Fruit fly (Drosophila melanogaster) whole organism, embryonic: ENCODE results near the gene Hrb27C.

ENCODE experiments used
- Ada2b ChIP-seq: fragments of 200-800 bp; sonication (Bioruptor generic); IDR thresholded peaks from 2 replicates; pipeline ENCODE4 v1.3.6; 2022; ENCODE audit warnings: missing biosample characterization, missing genetic modification characterization
- CG10321 ChIP-seq: fragments of 200-800 bp; sonication (Bioruptor generic); IDR thresholded peaks from 2 replicates; pipeline ENCODE4 v1.3.6; 2022; ENCODE audit warnings: missing biosample characterization, missing genetic modification characterization
- CG11093 ChIP-seq: fragments of 200-800 bp; sonication (Bioruptor generic); IDR thresholded peaks from 3 replicates; pipeline ENCODE4 v1.3.6; 2022; ENCODE audit warnings: missing biosample characterization, missing genetic modification characterization
- CG11398 ChIP-seq: fragments of 200-800 bp; sonication (Bioruptor generic); optimal IDR thresholded peaks from 2 replicates; lab custom pipeline; 2016; ENCODE audit warnings: missing biosample characterization, missing genetic modification characterization
- CG11456 ChIP-seq: fragments of 200-800 bp; sonication (Bioruptor generic); IDR thresholded peaks from 3 replicates; pipeline ENCODE4 v1.3.6; 2022; ENCODE audit warnings: missing biosample characterization, missing genetic modification characterization
- CG11560 ChIP-seq: fragments of 200-800 bp; sonication (Bioruptor generic); IDR thresholded peaks from 3 replicates; pipeline ENCODE4 v1.3.6; 2022; ENCODE audit warnings: missing biosample characterization, missing genetic modification characterization
- CG12071 ChIP-seq: fragments of 200-800 bp; sonication (Bioruptor generic); optimal IDR thresholded peaks from 3 replicates; lab custom pipeline; 2018; ENCODE audit warnings: missing biosample characterization, mild to moderate bottlenecking, missing genetic modification characterization
- CG12155 ChIP-seq: fragments of 200-800 bp; sonication (Bioruptor generic); optimal IDR thresholded peaks from 3 replicates; lab custom pipeline; 2016; ENCODE audit warnings: missing biosample characterization, missing genetic modification characterization
- CG13894 ChIP-seq: fragments of 200-800 bp; sonication (Bioruptor generic); optimal IDR thresholded peaks from 3 replicates; lab custom pipeline; 2018; ENCODE audit warnings: missing biosample characterization, mild to moderate bottlenecking, missing genetic modification characterization, moderate library complexity
- CG14667 ChIP-seq: fragments of 200-800 bp; sonication (Bioruptor generic); IDR thresholded peaks from 2 replicates; pipeline ENCODE4 v1.3.6; 2022; ENCODE audit warnings: missing biosample characterization, missing genetic modification characterization
- CG34376 ChIP-seq: fragments of 200-800 bp; sonication (Bioruptor generic); optimal IDR thresholded peaks from 2 replicates; lab custom pipeline; 2018; ENCODE audit warnings: missing biosample characterization, mild to moderate bottlenecking, missing genetic modification characterization
- CG3847 ChIP-seq: fragments of 200-800 bp; sonication (Bioruptor generic); IDR thresholded peaks from 2 replicates; pipeline ENCODE4 v1.3.6; 2022; ENCODE audit warnings: missing biosample characterization, missing genetic modification characterization
- CG4282 ChIP-seq: fragments of 200-800 bp; sonication (Bioruptor generic); optimal IDR thresholded peaks from 2 replicates; lab custom pipeline; 2016; ENCODE audit warnings: missing biosample characterization, missing genetic modification characterization
- CG6254 ChIP-seq: fragments of 200-800 bp; sonication (Bioruptor generic); optimal IDR thresholded peaks from 3 replicates; lab custom pipeline; 2017; ENCODE audit warnings: mild to moderate bottlenecking, missing biosample characterization, missing genetic modification reagents, missing genetic modification characterization
- CG6791 ChIP-seq: fragments of 200-800 bp; sonication (Bioruptor generic); IDR thresholded peaks from 3 replicates; pipeline ENCODE4 v1.3.6; 2022; ENCODE audit warnings: missing biosample characterization, missing genetic modification characterization; ENCODE audit not compliant: partially characterized antibody
- CG6813 ChIP-seq: fragments of 200-800 bp; sonication (Bioruptor generic); optimal IDR thresholded peaks from 2 replicates; lab custom pipeline; 2017; ENCODE audit warnings: missing biosample characterization, missing genetic modification characterization, mild to moderate bottlenecking, moderate library complexity, missing genetic modification reagents
- CG7786 ChIP-seq: fragments of 200-800 bp; sonication (Bioruptor generic); optimal IDR thresholded peaks from 2 replicates; lab custom pipeline; 2016; ENCODE audit warnings: missing biosample characterization, missing genetic modification characterization
- CG9215 ChIP-seq: fragments of 200-800 bp; sonication (Bioruptor generic); IDR thresholded peaks from 2 replicates; pipeline ENCODE4 v1.3.6; 2022; ENCODE audit warnings: missing biosample characterization, missing genetic modification characterization
- CG9437 ChIP-seq: fragments of 200-800 bp; sonication (Bioruptor generic); optimal IDR thresholded peaks from 2 replicates; lab custom pipeline; 2018; ENCODE audit warnings: missing biosample characterization, mild to moderate bottlenecking, missing genetic modification characterization
- CHES-1-like ChIP-seq: fragments of 200-800 bp; sonication (Bioruptor generic); optimal IDR thresholded peaks from 2 replicates; lab custom pipeline; 2016; ENCODE audit warnings: missing biosample characterization, missing genetic modification characterization
- Chrac-16 ChIP-seq: fragments of 200-800 bp; sonication (Bioruptor generic); optimal IDR thresholded peaks from 3 replicates; lab custom pipeline; 2016; ENCODE audit warnings: missing biosample characterization, missing genetic modification characterization
- CrebB ChIP-seq: fragments of 200-800 bp; sonication (Bioruptor generic); optimal IDR thresholded peaks from 3 replicates; lab custom pipeline; 2018; ENCODE audit warnings: missing biosample characterization, mild to moderate bottlenecking, missing genetic modification characterization
- Eip74EF ChIP-seq, 2 experiments: fragments of 200-800 bp in 1 of 2; fragments of >200 bp in 1 of 2; sonication (Bioruptor generic) in 1 of 2; optimal IDR thresholded peaks; 2 replicates each; lab custom pipeline; 2017 to 2019; ENCODE audit warnings: missing biosample characterization in 2 of 2, missing genetic modification characterization in 2 of 2, mild to moderate bottlenecking in 1 of 2, moderate library complexity in 1 of 2
- Gsc ChIP-seq: fragments of 200-800 bp; sonication (Bioruptor generic); IDR thresholded peaks from 2 replicates; pipeline ENCODE4 v1.3.6; 2022; ENCODE audit warnings: missing biosample characterization, missing genetic modification characterization
- Hand ChIP-seq: fragments of 200-800 bp; sonication (Bioruptor generic); optimal IDR thresholded peaks from 2 replicates; lab custom pipeline; 2017; ENCODE audit warnings: mild to moderate bottlenecking, missing biosample characterization, missing genetic modification reagents, missing genetic modification characterization
- Myb ChIP-seq: fragments of 200-800 bp; sonication (Bioruptor generic); optimal IDR thresholded peaks from 2 replicates; lab custom pipeline; 2016; ENCODE audit warnings: missing biosample characterization, missing genetic modification characterization
- Nf-YA ChIP-seq: fragments of 200-800 bp; sonication (Bioruptor generic); IDR thresholded peaks from 2 replicates; pipeline ENCODE4 v1.3.6; 2022; ENCODE audit warnings: missing biosample characterization, missing genetic modification characterization
- Nf-YC ChIP-seq: fragments of 200-800 bp; optimal IDR thresholded peaks from 3 replicates; lab custom pipeline; 2019; ENCODE audit warnings: missing biosample characterization, mild to moderate bottlenecking, missing genetic modification characterization, moderate library complexity
- Rx ChIP-seq: fragments of 200-800 bp; sonication (Bioruptor generic); IDR thresholded peaks from 2 replicates; pipeline ENCODE4 v1.3.6; 2022; ENCODE audit warnings: missing biosample characterization, missing genetic modification characterization
- Stat92E ChIP-seq, 3 experiments: fragments of >200 bp in 2 of 3; fragments of 200-800 bp in 1 of 3; sonication (Bioruptor generic) in 1 of 3; optimal IDR thresholded peaks; 2 replicates each; lab custom pipeline; 2017 to 2019; ENCODE audit warnings: missing biosample characterization in 3 of 3, missing genetic modification characterization in 3 of 3, mild to moderate bottlenecking in 1 of 3, moderate library complexity in 1 of 3
- TFAM ChIP-seq: fragments of 200-800 bp; sonication (Bioruptor generic); optimal IDR thresholded peaks from 2 replicates; lab custom pipeline; 2017; ENCODE audit warnings: missing biosample characterization, missing genetic modification characterization, inconsistent platforms
- eyg ChIP-seq: fragments of 200-800 bp; sonication (Bioruptor generic); optimal IDR thresholded peaks from 3 replicates; lab custom pipeline; 2016; ENCODE audit warnings: missing biosample characterization, missing genetic modification characterization
- fru ChIP-seq: fragments of >200 bp; optimal IDR thresholded peaks from 2 replicates; lab custom pipeline; 2017
- gro ChIP-seq: fragments of 200-800 bp; sonication (Bioruptor generic); optimal IDR thresholded peaks from 2 replicates; lab custom pipeline; 2016; ENCODE audit warnings: missing biosample characterization, missing genetic modification characterization
- insv ChIP-seq, 2 experiments: fragments of 200-800 bp; sonication (Bioruptor generic); optimal IDR thresholded peaks; 3 replicates each; lab custom pipeline; 2016 to 2018; ENCODE audit warnings: missing biosample characterization in 2 of 2, missing genetic modification characterization in 2 of 2
- knrl ChIP-seq: fragments of 200-800 bp; sonication (Bioruptor generic); IDR thresholded peaks from 3 replicates; pipeline ENCODE4 v1.3.6; 2022; ENCODE audit warnings: missing biosample characterization, missing genetic modification characterization; ENCODE audit not compliant: partially characterized antibody
- lab ChIP-seq: fragments of 200-800 bp; sonication (Bioruptor generic); optimal IDR thresholded peaks from 3 replicates; lab custom pipeline; 2017; ENCODE audit warnings: missing biosample characterization, missing genetic modification characterization, mild to moderate bottlenecking, moderate library complexity, missing genetic modification reagents
- luna ChIP-seq: fragments of 200-800 bp; sonication (Bioruptor generic); optimal IDR thresholded peaks from 2 replicates; lab custom pipeline; 2016; ENCODE audit warnings: missing biosample characterization, missing genetic modification characterization
- mld ChIP-seq: fragments of 200-800 bp; sonication (Bioruptor generic); IDR thresholded peaks from 3 replicates; pipeline ENCODE4 v1.3.6; 2022; ENCODE audit warnings: missing biosample characterization, missing genetic modification characterization; ENCODE audit not compliant: partially characterized antibody
- nerfin-1 ChIP-seq: fragments of 200-800 bp; sonication (Bioruptor generic); optimal IDR thresholded peaks from 3 replicates; lab custom pipeline; 2019; ENCODE audit warnings: missing biosample characterization, mild to moderate bottlenecking, missing genetic modification characterization, moderate library complexity
- oc ChIP-seq: fragments of 200-800 bp; sonication (Bioruptor generic); optimal IDR thresholded peaks from 2 replicates; lab custom pipeline; 2018; ENCODE audit warnings: missing biosample characterization, mild to moderate bottlenecking, missing genetic modification characterization, moderate library complexity
- pita ChIP-seq: fragments of 200-800 bp; sonication (Bioruptor generic); optimal IDR thresholded peaks from 2 replicates; lab custom pipeline; 2017; ENCODE audit warnings: missing biosample characterization, mild to moderate bottlenecking, missing genetic modification characterization
- pnt ChIP-seq: fragments of 200-800 bp; sonication (Bioruptor generic); optimal IDR thresholded peaks from 3 replicates; lab custom pipeline; 2016; ENCODE audit warnings: missing biosample characterization, missing genetic modification characterization
- pum ChIP-seq: fragments of 200-800 bp; sonication (Bioruptor generic); optimal IDR thresholded peaks from 2 replicates; lab custom pipeline; 2016; ENCODE audit warnings: missing biosample characterization, missing genetic modification characterization
- sd ChIP-seq: fragments of 200-800 bp; sonication (Bioruptor generic); optimal IDR thresholded peaks from 3 replicates; lab custom pipeline; 2018; ENCODE audit warnings: missing biosample characterization, mild to moderate bottlenecking, missing genetic modification characterization, moderate library complexity
- sens-2 ChIP-seq: fragments of 200-800 bp; sonication (Bioruptor generic); IDR thresholded peaks from 2 replicates; pipeline ENCODE4 v1.3.6; 2022; ENCODE audit warnings: missing biosample characterization, missing genetic modification characterization
- sim ChIP-seq: fragments of 200-800 bp; sonication (Bioruptor generic); IDR thresholded peaks from 2 replicates; pipeline ENCODE4 v1.3.6; 2022; ENCODE audit warnings: missing biosample characterization, missing genetic modification characterization
- tgo ChIP-seq: fragments of 200-800 bp; sonication (Bioruptor generic); IDR thresholded peaks from 3 replicates; pipeline ENCODE4 v1.3.6; 2022; ENCODE audit warnings: missing biosample characterization, missing genetic modification characterization
- tio ChIP-seq: fragments of 200-800 bp; sonication (Bioruptor generic); optimal IDR thresholded peaks from 2 replicates; lab custom pipeline; 2017; ENCODE audit warnings: missing biosample characterization, missing genetic modification characterization, inconsistent platforms
- unpg ChIP-seq: fragments of 200-800 bp; sonication (Bioruptor generic); optimal IDR thresholded peaks from 3 replicates; lab custom pipeline; 2018; ENCODE audit warnings: missing biosample characterization, mild to moderate bottlenecking, missing genetic modification characterization, moderate library complexity

Gene Hrb27C

dm6 chr2L:6918517-6919202, 1.8 kb upstream of the Hrb27C start, which contains the start of gene nop5 (continued):
- no peak for TF ChIP-seq CG12071
- no peak for TF ChIP-seq CG3847
- peak; percentile 81 for TF ChIP-seq CG9437 (GFP tag; lab: Kevin White, UChicago)
- peak; percentile 44 for TF ChIP-seq sd (tag; lab: Kevin White, UChicago)
- TF ChIP-seq CG12155, result peak; percentile 27
- TF ChIP-seq CG13894 (tag; lab: Kevin White, UChicago), result no peak
- peak in 1 of 3 experiments; percentile 74 for TF ChIP-seq Stat92E (GFP tag; optimal IDR thresholded peaks at IDR 0.05; lab: Kevin White, UChicago)
- no peak for TF ChIP-seq TFAM (GFP tag; lab: Kevin White, UChicago)
- no peak for TF ChIP-seq Ada2b (GFP tag; lab: Robert Waterston, UW)
- peak; percentile 56 for TF ChIP-seq Hand (GFP tag; lab: Kevin White, UChicago)
- no peak for TF ChIP-seq lab
- TF ChIP-seq CG11398 (GFP tag; lab: Kevin White, UChicago), result no peak
- TF ChIP-seq CG34376 (GFP tag; lab: Kevin White, UChicago), result peak; percentile 33
- no peak for TF ChIP-seq Gsc (GFP tag; lab: Robert Waterston, UW)
- TF ChIP-seq CG14667 (GFP tag; lab: Robert Waterston, UW), result no peak
- no peak for TF ChIP-seq sens-2
- TF ChIP-seq gro (GFP tag; lab: Kevin White, UChicago), result peak; percentile 3
- TF ChIP-seq CG6813, result no peak
- no peak for TF ChIP-seq mld
- 0 out of 3 replicates have a peak, but pooled peaks have one; percentile 31 for TF ChIP-seq CG6791 (GFP tag; lab: Robert Waterston, UW)
- TF ChIP-seq sim (GFP tag; lab: Robert Waterston, UW), result no peak
- TF ChIP-seq tgo (GFP tag; lab: Robert Waterston, UW), result no peak; the same call in 2 of the 3 replicates
- TF ChIP-seq CG4282 (GFP tag; lab: Kevin White, UChicago), result no peak
- TF ChIP-seq Eip74EF (GFP tag; optimal IDR thresholded peaks at IDR 0.05; lab: Kevin White, UChicago), result peak in 1 of 2 experiments; percentile 67
- TF ChIP-seq Rx (GFP tag; lab: Robert Waterston, UW), result no peak
- TF ChIP-seq knrl (GFP tag; lab: Robert Waterston, UW), result no peak
- TF ChIP-seq CHES-1-like (GFP tag; lab: Kevin White, UChicago), result no peak
- TF ChIP-seq pita (GFP tag; lab: Kevin White, UChicago), result no peak
- TF ChIP-seq CG7786 (GFP tag; lab: Kevin White, UChicago), result no peak
- peak; percentile 82 for TF ChIP-seq Nf-YC (tag; lab: Kevin White, UChicago)
- peak; percentile 33 for TF ChIP-seq Chrac-16
- peak; percentile 38 for TF ChIP-seq unpg
- TF ChIP-seq tio (GFP tag; lab: Kevin White, UChicago), result no peak
- no peak for TF ChIP-seq CG10321 (GFP tag; lab: Robert Waterston, UW)
- no peak for TF ChIP-seq Nf-YA (GFP tag; lab: Robert Waterston, UW)
- TF ChIP-seq CG11093 (GFP tag; lab: Robert Waterston, UW), result no peak
- TF ChIP-seq CrebB (tag; lab: Kevin White, UChicago), result no peak
- no peak for TF ChIP-seq oc
- TF ChIP-seq pnt, result no peak
- TF ChIP-seq CG6254 (GFP tag; lab: Kevin White, UChicago), result peak; percentile 55
- TF ChIP-seq insv (GFP tag; optimal IDR thresholded peaks at IDR 0.05; lab: Kevin White, UChicago), result peak in 1 of 2 experiments; percentile 63
- no peak for TF ChIP-seq pum (GFP tag; lab: Kevin White, UChicago)
- TF ChIP-seq nerfin-1, result peak; percentile 72
- no peak for TF ChIP-seq luna (GFP tag; lab: Kevin White, UChicago)
- TF ChIP-seq Myb (GFP tag; lab: Kevin White, UChicago), result no peak
- TF ChIP-seq CG9215 (GFP tag; lab: Robert Waterston, UW), result peak; percentile 37; the same call in 1 of the 2 replicates
- TF ChIP-seq fru (lab: Kevin White, UChicago), result no peak
- TF ChIP-seq eyg (GFP tag; lab: Kevin White, UChicago), result no peak
- 0 out of 3 replicates have a peak, but pooled peaks have one; percentile 8 for TF ChIP-seq CG11456 (GFP tag; lab: Robert Waterston, UW)
- TF ChIP-seq CG11560, result no peak
